Worm (Caenorhabditis elegans): ENCODE data around the gene inx-9.

- TF ChIP-seq mep-1 (tag; optimal IDR thresholded peaks at IDR 0.05) (no peak), pha-4 (tag; optimal IDR thresholded peaks at IDR 0.05) (no peak), elt-1 (tag; optimal IDR thresholded peaks at IDR 0.05; ENCODE audit: borderline replicate concordance, insufficient read depth) (no peak), nhr-237 (tag; optimal IDR thresholded peaks at IDR 0.05) (no peak), lsy-2 (tag; optimal IDR thresholded peaks at IDR 0.05) (no peak), snpc-4 (tag; optimal IDR thresholded peaks at IDR 0.05) (no peak)
Observed at ce11 chrIV:11659794-11660312, 16.3 kb upstream of the inx-9 start, which contains the start of gene ZK792.1.
